Fruit fly (Drosophila melanogaster) whole organism, prepupa: ENCODE measurements around the gene LSm7.

Experiments
- CG10631 ChIP-seq: fragments of 200-800 bp; sonication (Bioruptor generic); optimal IDR thresholded peaks from 2 replicates; lab custom pipeline; 2016; ENCODE audit warnings: missing biosample characterization, missing genetic modification characterization
- CG11294 ChIP-seq: fragments of 200-800 bp; sonication (Bioruptor generic); IDR thresholded peaks from 2 replicates; pipeline ENCODE4 v1.3.6; 2022; ENCODE audit warnings: missing biosample characterization, missing genetic modification characterization
- CG11762 ChIP-seq: fragments of 200-800 bp; sonication (Bioruptor generic); optimal IDR thresholded peaks from 3 replicates; lab custom pipeline; 2016; ENCODE audit warnings: missing biosample characterization, missing genetic modification characterization; ENCODE audit not compliant: insufficient read depth
- CG16779 ChIP-seq: fragments of 200-800 bp; sonication (Bioruptor generic); optimal IDR thresholded peaks from 3 replicates; lab custom pipeline; 2017; ENCODE audit warnings: missing biosample characterization, mild to moderate bottlenecking, missing genetic modification characterization
- CG31627 ChIP-seq: fragments of 200-800 bp; sonication (Bioruptor generic); optimal IDR thresholded peaks from 3 replicates; lab custom pipeline; 2016; ENCODE audit warnings: missing biosample characterization, missing genetic modification characterization
- CG6163 ChIP-seq: fragments of 200-800 bp; sonication (Bioruptor generic); IDR thresholded peaks from 3 replicates; pipeline ENCODE4 v1.3.6; 2022; ENCODE audit warnings: missing biosample characterization, missing genetic modification characterization
- CG6808 ChIP-seq: fragments of 200-800 bp; sonication (Bioruptor generic); optimal IDR thresholded peaks from 3 replicates; lab custom pipeline; 2017; ENCODE audit warnings: missing biosample characterization, missing genetic modification characterization, mild to moderate bottlenecking, moderate library complexity, missing genetic modification reagents
- CG6854 ChIP-seq: fragments of 200-800 bp; sonication (Bioruptor generic); optimal IDR thresholded peaks from 2 replicates; lab custom pipeline; 2017; ENCODE audit warnings: missing biosample characterization, mild to moderate bottlenecking, missing genetic modification characterization
- CG8319 ChIP-seq: fragments of 200-800 bp; sonication (Bioruptor generic); optimal IDR thresholded peaks from 3 replicates; lab custom pipeline; 2016; ENCODE audit warnings: missing biosample characterization, missing genetic modification characterization
- CG8632 ChIP-seq: fragments of 200-800 bp; sonication (Bioruptor generic); optimal IDR thresholded peaks from 3 replicates; lab custom pipeline; 2016; ENCODE audit warnings: missing biosample characterization, missing genetic modification characterization
- Eip93F ChIP-seq: fragments of 200-800 bp; sonication (Bioruptor generic); optimal IDR thresholded peaks from 2 replicates; lab custom pipeline; 2016; ENCODE audit warnings: missing biosample characterization, mild to moderate bottlenecking, missing genetic modification characterization
- Lpt ChIP-seq: fragments of 200-800 bp; sonication (Bioruptor generic); optimal IDR thresholded peaks from 3 replicates; lab custom pipeline; 2016; ENCODE audit warnings: missing biosample characterization, missing genetic modification characterization
- cyc ChIP-seq: fragments of 200-800 bp; sonication (Bioruptor generic); optimal IDR thresholded peaks from 3 replicates; lab custom pipeline; 2016; ENCODE audit warnings: missing biosample characterization, missing genetic modification characterization
- eg ChIP-seq: fragments of 200-800 bp; sonication (Bioruptor generic); IDR thresholded peaks from 3 replicates; pipeline ENCODE4 v1.3.6; 2022; ENCODE audit warnings: missing biosample characterization, missing genetic modification characterization

dm6 chr2L:16766070-16766752 lies 23.3 kb upstream of the LSm7 start, which contains the start of gene Mhc:
- TF ChIP-seq cyc (GFP tag; lab: Kevin White, UChicago), result no peak
- TF ChIP-seq CG10631 (GFP tag; lab: Kevin White, UChicago), result no peak
- TF ChIP-seq CG31627 (GFP tag; lab: Kevin White, UChicago), result no peak
- no peak for TF ChIP-seq CG11762 (GFP tag; lab: Kevin White, UChicago)
- no peak for TF ChIP-seq CG6854 (GFP tag; lab: Kevin White, UChicago)
- no peak for TF ChIP-seq Eip93F (GFP tag; lab: Kevin White, UChicago)
- TF ChIP-seq CG11294, result no peak
- TF ChIP-seq eg (GFP tag; lab: Robert Waterston, UW), result no peak
- no peak for TF ChIP-seq CG8632 (GFP tag; lab: Kevin White, UChicago)
- TF ChIP-seq CG8319 (GFP tag; lab: Kevin White, UChicago), result no peak
- TF ChIP-seq Lpt (GFP tag; lab: Kevin White, UChicago), result no peak
- TF ChIP-seq CG6163 (GFP tag; lab: Robert Waterston, UW), result no peak
- TF ChIP-seq CG6808 (GFP tag; lab: Kevin White, UChicago), result no peak
- TF ChIP-seq CG16779, result no peak
